Fruit fly (Drosophila melanogaster) whole organism, adult: ENCODE measurements around the gene Eip74EF.
A peak's percentile ranks its signal among the peaks of the same experiment; 100 is the strongest.

Experiments
- CG11617 ChIP-seq: fragments of 200-800 bp; sonication (Bioruptor generic); optimal IDR thresholded peaks from 2 replicates; lab custom pipeline; 2017; ENCODE audit warnings: mild to moderate bottlenecking, missing biosample characterization, missing genetic modification reagents, missing genetic modification characterization
- CG12768 ChIP-seq: fragments of 200-800 bp; sonication (Bioruptor generic); optimal IDR thresholded peaks from 2 replicates; lab custom pipeline; 2017; ENCODE audit warnings: missing biosample characterization, missing genetic modification characterization, mild to moderate bottlenecking, moderate library complexity, missing genetic modification reagents
- CG14711 ChIP-seq: fragments of 200-800 bp; sonication (Bioruptor generic); optimal IDR thresholded peaks from 2 replicates; lab custom pipeline; 2018; ENCODE audit warnings: missing biosample characterization, mild to moderate bottlenecking, missing genetic modification characterization, moderate library complexity
- CG1620 ChIP-seq: fragments of 200-800 bp; sonication (Bioruptor generic); optimal IDR thresholded peaks from 2 replicates; lab custom pipeline; 2016; ENCODE audit warnings: missing biosample characterization, missing genetic modification characterization
- CG33017 ChIP-seq: fragments of 200-800 bp; sonication (Bioruptor generic); optimal IDR thresholded peaks from 2 replicates; lab custom pipeline; 2018; ENCODE audit warnings: missing biosample characterization, mild to moderate bottlenecking, missing genetic modification characterization, moderate library complexity
- CG5204 ChIP-seq: fragments of 200-800 bp; sonication (Bioruptor generic); optimal IDR thresholded peaks from 2 replicates; lab custom pipeline; 2016; ENCODE audit warnings: missing biosample characterization, missing genetic modification characterization
- CG7045 ChIP-seq: fragments of 200-800 bp; sonication (Bioruptor generic); optimal IDR thresholded peaks from 2 replicates; lab custom pipeline; 2017; ENCODE audit warnings: missing biosample characterization, mild to moderate bottlenecking, missing genetic modification characterization
- CG7101 ChIP-seq: fragments of 200-800 bp; sonication (Bioruptor generic); optimal IDR thresholded peaks from 2 replicates; lab custom pipeline; 2018; ENCODE audit warnings: missing biosample characterization, mild to moderate bottlenecking, missing genetic modification characterization, moderate library complexity
- Clk ChIP-seq: fragments of 200-800 bp; sonication (Bioruptor generic); optimal IDR thresholded peaks from 2 replicates; lab custom pipeline; 2017; ENCODE audit warnings: missing biosample characterization, missing genetic modification characterization
- Crg-1 ChIP-seq: fragments of 200-800 bp; sonication (Bioruptor generic); optimal IDR thresholded peaks from 2 replicates; lab custom pipeline; 2016; ENCODE audit warnings: missing biosample characterization, missing genetic modification characterization
- Hr96 ChIP-seq: fragments of 200-800 bp; sonication (Bioruptor generic); optimal IDR thresholded peaks from 2 replicates; lab custom pipeline; 2016; ENCODE audit warnings: missing biosample characterization, missing genetic modification characterization
- Mnt ChIP-seq: fragments of 200-800 bp; sonication (Bioruptor generic); optimal IDR thresholded peaks from 2 replicates; lab custom pipeline; 2016; ENCODE audit warnings: missing biosample characterization, mild to moderate bottlenecking, missing genetic modification characterization
- bab1 ChIP-seq: fragments of 200-800 bp; sonication (Bioruptor generic); optimal IDR thresholded peaks from 3 replicates; lab custom pipeline; 2019; ENCODE audit warnings: missing biosample characterization, mild to moderate bottlenecking, missing genetic modification characterization, moderate library complexity
- cic ChIP-seq: fragments of 200-800 bp; sonication (Bioruptor generic); optimal IDR thresholded peaks from 2 replicates; lab custom pipeline; 2017; ENCODE audit warnings: missing biosample characterization, mild to moderate bottlenecking, missing genetic modification characterization, moderate library complexity
- cnc ChIP-seq, 2 experiments: fragments of >200 bp; optimal IDR thresholded peaks; 2 replicates each; lab custom pipeline; 2017
- kay ChIP-seq: fragments of 200-800 bp; sonication (Bioruptor generic); peaks from one replicate; lab custom pipeline; 2016; ENCODE audit warnings: missing biosample characterization, missing genetic modification characterization, borderline replicate concordance
- ovo ChIP-seq: fragments of 200-800 bp; sonication (Bioruptor generic); optimal IDR thresholded peaks from 2 replicates; lab custom pipeline; 2016; ENCODE audit warnings: missing biosample characterization, missing genetic modification characterization
- pad ChIP-seq: fragments of 200-800 bp; sonication (Bioruptor generic); optimal IDR thresholded peaks from 3 replicates; lab custom pipeline; 2017; ENCODE audit warnings: missing biosample characterization, missing genetic modification characterization, mild to moderate bottlenecking, moderate library complexity, missing genetic modification reagents
- tj ChIP-seq: fragments of 200-800 bp; sonication (Bioruptor generic); optimal IDR thresholded peaks from 3 replicates; lab custom pipeline; 2017; ENCODE audit warnings: missing biosample characterization, mild to moderate bottlenecking, missing genetic modification characterization, moderate library complexity
- toe ChIP-seq: fragments of 200-800 bp; sonication (Bioruptor generic); optimal IDR thresholded peaks from 2 replicates; lab custom pipeline; 2016; ENCODE audit warnings: missing biosample characterization, missing genetic modification characterization

The Eip74EF gene

dm6 chr3L:17633142-17633541, 14.0 kb upstream of the Eip74EF start, which contains the start of gene CG7497:
CG7497 (plus strand) TSS chr3L:17633449.
- peak; percentile 20 for TF ChIP-seq CG12768 (GFP tag; lab: Kevin White, UChicago)
- TF ChIP-seq cic = no peak

- TF ChIP-seq cnc (optimal IDR thresholded peaks at IDR 0.05; lab: Kevin White, UChicago) = no peak
- no peak for TF ChIP-seq CG33017 (tag; lab: Kevin White, UChicago)
- TF ChIP-seq CG14711 (tag; lab: Kevin White, UChicago) = no peak
- TF ChIP-seq tj (GFP tag; lab: Kevin White, UChicago) = no peak
These were observed 12.1 kb upstream of the Eip74EF start for dm6 chr3L:17631247-17631646.

dm6 chr3L:17625574-17626128, 6.5 kb upstream of the Eip74EF start:
- TF ChIP-seq cic = no peak
- no peak for TF ChIP-seq CG33017 (tag; lab: Kevin White, UChicago)
- peak; percentile 70 for TF ChIP-seq kay (GFP tag; lab: Kevin White, UChicago)

DNA sequence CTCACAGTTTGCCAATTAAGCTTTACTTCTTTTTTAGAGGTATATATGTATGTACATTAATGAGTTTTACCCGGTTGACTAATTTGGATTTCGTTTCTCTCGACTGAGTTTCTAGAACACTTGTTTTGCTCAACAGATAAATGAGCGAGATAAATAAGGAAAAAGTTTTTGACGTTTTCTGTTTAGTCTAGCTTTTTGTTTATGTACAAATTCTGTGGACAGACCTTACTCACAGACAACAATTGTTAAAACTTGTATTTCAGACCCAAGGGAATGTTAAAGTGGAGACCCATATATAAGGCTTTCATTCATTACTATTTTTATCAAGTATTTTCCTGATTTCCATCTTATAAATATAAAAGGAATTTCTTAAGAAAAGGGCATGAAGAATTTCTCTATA, 5.9 kb upstream of the Eip74EF start:
- TF ChIP-seq CG7101 (tag; lab: Kevin White, UChicago) = peak; percentile 39
- no peak for TF ChIP-seq ovo (GFP tag; lab: Kevin White, UChicago)
- peak; percentile 44 for TF ChIP-seq Crg-1 (GFP tag; lab: Kevin White, UChicago)

dm6 chr3L:17624208-17624826, 5.2 kb upstream of the Eip74EF start:
- TF ChIP-seq CG1620 = no peak
- no peak for TF ChIP-seq Clk (GFP tag; lab: Kevin White, UChicago)
- TF ChIP-seq Mnt (GFP tag; lab: Kevin White, UChicago) = no peak
- TF ChIP-seq CG5204 (GFP tag; lab: Kevin White, UChicago) = no peak
- TF ChIP-seq CG12768 (GFP tag; lab: Kevin White, UChicago) = peak; percentile 10
- TF ChIP-seq cnc (optimal IDR thresholded peaks at IDR 0.05; lab: Kevin White, UChicago) = no peak
- TF ChIP-seq CG11617 (GFP tag; lab: Kevin White, UChicago) = peak; percentile 1
- TF ChIP-seq CG7045 (GFP tag; lab: Kevin White, UChicago) = peak; percentile 7
- TF ChIP-seq tj (GFP tag; lab: Kevin White, UChicago) = no peak
- peak; percentile 57 for TF ChIP-seq kay (GFP tag; lab: Kevin White, UChicago)
- no peak for TF ChIP-seq bab1 (GFP tag; lab: Kevin White, UChicago)

DNA sequence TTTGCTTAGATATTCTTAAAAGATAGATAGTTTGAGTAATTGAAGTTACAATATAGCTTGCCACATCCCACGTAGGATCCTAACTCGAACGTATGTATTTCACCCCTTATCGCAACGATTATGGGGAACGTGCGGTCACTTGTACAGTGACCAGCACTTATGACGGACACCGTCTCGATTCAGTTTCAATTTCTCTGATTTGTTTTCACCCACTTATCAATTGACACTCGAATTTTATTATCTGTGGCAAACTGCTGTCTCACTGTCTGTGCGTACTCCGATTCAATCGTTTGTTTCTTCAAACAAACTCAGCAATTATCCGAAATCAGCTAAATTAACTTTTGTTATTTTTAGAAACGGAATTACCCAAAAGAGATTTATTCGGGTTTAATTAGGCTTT, 3.8 kb upstream of the Eip74EF start:
- TF ChIP-seq pad (GFP tag; lab: Kevin White, UChicago) = no peak
- peak; percentile 12 to 72 for TF ChIP-seq cnc (optimal IDR thresholded peaks at IDR 0.05; lab: Kevin White, UChicago)

- TF ChIP-seq CG33017 (tag; lab: Kevin White, UChicago) (peak; percentile 9), CG1620 (no peak), cic (peak; percentile 65), Clk (GFP tag; lab: Kevin White, UChicago) (no peak)
These were observed 3.1 kb upstream of the Eip74EF start for dm6 chr3L:17622081-17622850.

DNA sequence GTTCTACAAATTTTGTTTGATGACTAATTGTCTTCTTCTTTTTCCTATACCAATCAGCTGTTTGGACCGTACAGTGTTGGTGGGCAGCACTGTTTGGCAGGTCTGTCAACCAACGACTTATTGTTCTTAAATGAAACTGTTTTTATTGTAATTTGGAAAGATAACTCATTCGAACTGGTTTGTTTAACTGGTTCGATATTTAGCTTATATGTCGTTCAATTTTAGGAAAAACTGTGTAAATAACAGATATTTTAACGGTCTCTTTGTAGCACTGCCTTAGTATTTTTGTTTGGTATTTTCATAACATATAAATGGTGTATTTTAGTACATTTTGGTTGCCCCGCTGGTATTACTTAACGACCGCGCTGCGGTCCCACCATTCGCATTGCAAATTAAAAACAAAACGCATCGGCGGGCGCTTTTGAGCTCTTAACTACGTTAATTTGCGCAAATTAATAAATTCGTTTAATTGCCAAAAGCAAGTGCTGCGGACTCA, 2.4 kb upstream of the Eip74EF start, which contains the start of the genes Vps60 and anchor:
TSS of gene Vps60 (minus strand) at position 175 of the 496 bp plus-strand sequence.
TSS of gene anchor (plus strand) at position 374 of the 496 bp plus-strand sequence.
- peak; percentile 61 for TF ChIP-seq Crg-1 (GFP tag; lab: Kevin White, UChicago)
- TF ChIP-seq CG14711 (tag; lab: Kevin White, UChicago) = peak; percentile 73
- no peak for TF ChIP-seq toe (GFP tag; lab: Kevin White, UChicago)
- peak; percentile 47 for TF ChIP-seq tj (GFP tag; lab: Kevin White, UChicago)
- TF ChIP-seq Mnt (GFP tag; lab: Kevin White, UChicago) = peak; percentile 63
- TF ChIP-seq pad (GFP tag; lab: Kevin White, UChicago) = peak; percentile 75
- TF ChIP-seq CG11617 (GFP tag; lab: Kevin White, UChicago) = peak; percentile 80
- TF ChIP-seq ovo (GFP tag; lab: Kevin White, UChicago) = peak; percentile 51
- TF ChIP-seq Hr96 (GFP tag; lab: Kevin White, UChicago) = peak; percentile 70
- TF ChIP-seq Clk (GFP tag; lab: Kevin White, UChicago) = peak; percentile 64
- TF ChIP-seq cic = peak; percentile 67
- TF ChIP-seq CG7101 (tag; lab: Kevin White, UChicago) = peak; percentile 74
- no peak for TF ChIP-seq CG5204 (GFP tag; lab: Kevin White, UChicago)
- TF ChIP-seq cnc (optimal IDR thresholded peaks at IDR 0.05; lab: Kevin White, UChicago) = no peak
- peak; percentile 65 for TF ChIP-seq CG33017 (tag; lab: Kevin White, UChicago)
- peak; percentile 81 for TF ChIP-seq bab1 (GFP tag; lab: Kevin White, UChicago)
- TF ChIP-seq CG1620 = peak; percentile 52
- peak; percentile 79 for TF ChIP-seq CG12768 (GFP tag; lab: Kevin White, UChicago)
- peak; percentile 99 for TF ChIP-seq kay (GFP tag; lab: Kevin White, UChicago)
- peak; percentile 49 for TF ChIP-seq CG7045 (GFP tag; lab: Kevin White, UChicago)
